Worm (Caenorhabditis elegans) whole organism, early embryonic: ENCODE data around the gene Y38H6C.13.

ENCODE experiments used
- aly-1 ChIP-seq: sonication (generic microtip); optimal IDR thresholded peaks from 2 replicates; lab custom pipeline; 2016; ENCODE audit warnings: missing genetic modification characterization, missing compliant biosample characterization
- ama-1 ChIP-seq: fragments of 150-350 bp; optimal IDR thresholded peaks from 2 replicates; lab custom pipeline; 2014
- ceh-36 ChIP-seq: sonication (generic microtip); optimal IDR thresholded peaks from 2 replicates; lab custom pipeline; 2016; ENCODE audit warnings: missing genetic modification characterization, inconsistent platforms, missing compliant biosample characterization
- ets-7 ChIP-seq: sonication (generic microtip); optimal IDR thresholded peaks from 2 replicates; lab custom pipeline; 2016; ENCODE audit warnings: missing genotype, missing genetic modification characterization, missing compliant biosample characterization
- hmbx-1 ChIP-seq: sonication (generic microtip); optimal IDR thresholded peaks from 2 replicates; lab custom pipeline; 2016; ENCODE audit warnings: mild to moderate bottlenecking, missing genetic modification characterization, missing compliant biosample characterization
- hmg-4 ChIP-seq: fragments of 200-800 bp; sonication (Bioruptor generic); optimal IDR thresholded peaks from 2 replicates; lab custom pipeline; 2018; ENCODE audit warnings: mild to moderate bottlenecking, missing genetic modification characterization, missing compliant biosample characterization
- hnd-1 ChIP-seq: sonication (generic microtip); optimal IDR thresholded peaks from 2 replicates; lab custom pipeline; 2016; ENCODE audit warnings: missing genetic modification characterization, missing compliant biosample characterization
- pes-1 ChIP-seq: fragments of 200-800 bp; sonication (Bioruptor generic); IDR thresholded peaks from 2 replicates; pipeline ENCODE4 v1.3.6; 2022; ENCODE audit warnings: missing genetic modification reagents, missing genetic modification characterization, missing compliant biosample characterization
- scrt-1 ChIP-seq: fragments of 200-800 bp; sonication (Bioruptor generic); IDR thresholded peaks from 2 replicates; pipeline ENCODE4 v1.3.6; 2022; ENCODE audit warnings: missing genetic modification characterization, missing compliant biosample characterization
- sea-1 ChIP-seq: fragments of 200-800 bp; sonication (Bioruptor generic); conservative IDR thresholded peaks from 2 replicates; pipeline ENCODE4 v1.3.6; 2022; ENCODE audit warnings: missing genetic modification characterization, missing compliant biosample characterization
- tbx-11 ChIP-seq: fragments of 200-800 bp; sonication (Bioruptor generic); IDR thresholded peaks from 2 replicates; pipeline ENCODE4 v1.3.6; 2022; ENCODE audit warnings: missing genetic modification characterization, missing compliant biosample characterization

- TF ChIP-seq hmg-4 = no peak
- no peak for TF ChIP-seq tbx-11 (GFP tag; lab: Robert Waterston, UW)
- TF ChIP-seq ama-1 (lab: Kevin White, UChicago) = no peak
- no peak for TF ChIP-seq scrt-1 (GFP tag; lab: Robert Waterston, UW)
- no peak for TF ChIP-seq sea-1
- no peak for TF ChIP-seq ceh-36 (tag; lab: Kevin White, UChicago)
- no peak for TF ChIP-seq pes-1
- TF ChIP-seq hmbx-1 = no peak
- no peak for TF ChIP-seq aly-1 (tag; lab: Kevin White, UChicago)
- TF ChIP-seq ets-7 (tag; lab: Kevin White, UChicago) = no peak
- TF ChIP-seq hnd-1 = no peak
These were observed 5.4 kb upstream of the Y38H6C.13 start, which contains the start of the genes Y38H6C.9 and fbxa-150 for ce11 chrV:20522219-20522618.
